Fruit fly (Drosophila melanogaster) whole organism: ENCODE data around the gene CG17272.
A peak's percentile ranks its signal among the peaks of the same experiment; 100 is the strongest.

Experiments used
- CG8478 ChIP-seq: fragments of >200 bp; optimal IDR thresholded peaks from 2 replicates; lab custom pipeline; 2018; ENCODE audit warnings: inconsistent platforms
- Dll ChIP-seq: fragments of >200 bp; optimal IDR thresholded peaks from 2 replicates; lab custom pipeline; 2017
- EcR ChIP-seq, 2 experiments: fragments of >200 bp; optimal IDR thresholded peaks; 2 replicates each; lab custom pipeline; 2017; ENCODE audit warnings: missing biosample characterization in 2 of 2, missing genetic modification characterization in 2 of 2, missing genetic modification reagents in 2 of 2
- pan ChIP-seq: fragments of >200 bp; optimal IDR thresholded peaks from 2 replicates; lab custom pipeline; 2017
- psq ChIP-seq: fragments of >200 bp; optimal IDR thresholded peaks from 2 replicates; lab custom pipeline; 2017
- usp ChIP-seq: fragments of >200 bp; optimal IDR thresholded peaks from 2 replicates; lab custom pipeline; 2017; ENCODE audit warnings: missing biosample characterization, missing genetic modification characterization, mixed read lengths

- TF ChIP-seq usp (GFP tag; lab: Kevin White, UChicago) (no peak), CG8478 (lab: Kevin White, UChicago) (no peak), Dll (lab: Kevin White, UChicago) (no peak), psq (lab: Kevin White, UChicago) (no peak), EcR (GFP tag; optimal IDR thresholded peaks at IDR 0.05; lab: Kevin White, UChicago) (peak in 1 of 2 experiments; percentile 36), pan (no peak)
Measured at dm6 chr3R:20832689-20833524, 8.9 kb upstream of the CG17272 start, which contains the start of gene Synd.
